Fruit fly (Drosophila melanogaster) whole organism, embryonic: ENCODE measurements around the gene DCP2.

Experiments used
- Awh ChIP-seq: fragments of 200-800 bp; sonication (Bioruptor generic); IDR thresholded peaks from 2 replicates; pipeline ENCODE4, ENCODE4 v1.3.6; 2022; ENCODE audit warnings: missing biosample characterization, missing genetic modification characterization
- Bteb2 ChIP-seq: fragments of 200-800 bp; sonication (Bioruptor generic); optimal IDR thresholded peaks from 2 replicates; lab custom pipeline; 2016; ENCODE audit warnings: missing biosample characterization, missing genetic modification characterization
- CG11696 ChIP-seq: fragments of 200-800 bp; sonication (Bioruptor generic); IDR thresholded peaks from 2 replicates; pipeline ENCODE4 v1.3.6; 2022; ENCODE audit warnings: missing biosample characterization, missing genetic modification characterization
- CG12219 ChIP-seq: fragments of 200-800 bp; sonication (Bioruptor generic); optimal IDR thresholded peaks from 3 replicates; lab custom pipeline; 2018; ENCODE audit warnings: missing biosample characterization, mild to moderate bottlenecking, missing genetic modification characterization
- CG13287 ChIP-seq: fragments of 200-800 bp; sonication (Bioruptor generic); IDR thresholded peaks from 2 replicates; pipeline ENCODE4 v1.3.6; 2022; ENCODE audit warnings: missing biosample characterization, missing genetic modification characterization; ENCODE audit not compliant: partially characterized antibody
- CG14050 ChIP-seq: fragments of 200-800 bp; sonication (Bioruptor generic); IDR thresholded peaks from 3 replicates; pipeline ENCODE4 v1.3.6; 2022; ENCODE audit warnings: missing biosample characterization, missing genetic modification characterization
- CG1602 ChIP-seq: fragments of 200-800 bp; sonication (Bioruptor generic); optimal IDR thresholded peaks from 3 replicates; lab custom pipeline; 2016; ENCODE audit warnings: missing biosample characterization, missing genetic modification characterization
- CG17186 ChIP-seq: fragments of 200-800 bp; sonication (Bioruptor generic); optimal IDR thresholded peaks from 3 replicates; lab custom pipeline; 2017; ENCODE audit warnings: missing biosample characterization, missing genetic modification reagents, missing genetic modification characterization
- CG17328 ChIP-seq: fragments of 200-800 bp; sonication (Bioruptor generic); IDR thresholded peaks from 2 replicates; pipeline ENCODE4 v1.3.6; 2022; ENCODE audit warnings: missing biosample characterization, missing genetic modification characterization
- CG17829 ChIP-seq: fragments of 200-800 bp; optimal IDR thresholded peaks from 2 replicates; lab custom pipeline; 2019; ENCODE audit warnings: missing biosample characterization, mild to moderate bottlenecking, missing genetic modification characterization, moderate library complexity
- CG1792 ChIP-seq: fragments of 200-800 bp; sonication (Bioruptor generic); optimal IDR thresholded peaks from 2 replicates; lab custom pipeline; 2016; ENCODE audit warnings: missing biosample characterization, missing genetic modification characterization
- CG2202 ChIP-seq: fragments of 200-800 bp; sonication (Bioruptor generic); optimal IDR thresholded peaks from 2 replicates; lab custom pipeline; 2018; ENCODE audit warnings: missing biosample characterization, mild to moderate bottlenecking, missing genetic modification characterization
- CG3726 ChIP-seq: fragments of 200-800 bp; sonication (Bioruptor generic); IDR thresholded peaks from 3 replicates; pipeline ENCODE4, ENCODE4 v1.3.6; 2022; ENCODE audit warnings: missing biosample characterization, missing genetic modification characterization
- CG4854 ChIP-seq: fragments of 200-800 bp; sonication (Bioruptor generic); optimal IDR thresholded peaks from 2 replicates; lab custom pipeline; 2016; ENCODE audit warnings: missing biosample characterization, missing genetic modification characterization, inconsistent platforms
- CG6791 ChIP-seq: fragments of 200-800 bp; sonication (Bioruptor generic); IDR thresholded peaks from 3 replicates; pipeline ENCODE4 v1.3.6; 2022; ENCODE audit warnings: missing biosample characterization, missing genetic modification characterization; ENCODE audit not compliant: partially characterized antibody
- CG6813 ChIP-seq: fragments of 200-800 bp; sonication (Bioruptor generic); optimal IDR thresholded peaks from 2 replicates; lab custom pipeline; 2017; ENCODE audit warnings: missing biosample characterization, missing genetic modification characterization, mild to moderate bottlenecking, moderate library complexity, missing genetic modification reagents
- CG7372 ChIP-seq: fragments of 200-800 bp; sonication (Bioruptor generic); IDR thresholded peaks from 2 replicates; pipeline ENCODE4 v1.3.6; 2022; ENCODE audit warnings: missing biosample characterization, missing genetic modification characterization
- CG8089 ChIP-seq: fragments of 200-800 bp; sonication (Bioruptor generic); optimal IDR thresholded peaks from 3 replicates; lab custom pipeline; 2016; ENCODE audit warnings: missing biosample characterization, missing genetic modification characterization
- CG8359 ChIP-seq: fragments of 200-800 bp; sonication (Bioruptor generic); optimal IDR thresholded peaks from 2 replicates; lab custom pipeline; 2017; ENCODE audit warnings: missing biosample characterization, mild to moderate bottlenecking, missing genetic modification characterization, borderline replicate concordance
- CkIIα-i1 ChIP-seq: fragments of 200-800 bp; sonication (Bioruptor generic); IDR thresholded peaks from 2 replicates; pipeline ENCODE4 v1.3.6; 2022; ENCODE audit warnings: missing biosample characterization, missing genetic modification characterization
- D19A ChIP-seq: fragments of 200-800 bp; optimal IDR thresholded peaks from 3 replicates; lab custom pipeline; 2019; ENCODE audit warnings: missing biosample characterization, mild to moderate bottlenecking, missing genetic modification characterization, moderate library complexity
- Dbx ChIP-seq: fragments of 200-800 bp; sonication (Bioruptor generic); IDR thresholded peaks from 3 replicates; pipeline ENCODE4 v1.3.6; 2022; ENCODE audit warnings: missing biosample characterization, missing genetic modification characterization
- E2f1 ChIP-seq: fragments of 200-800 bp; sonication (Bioruptor generic); IDR thresholded peaks from 2 replicates; pipeline ENCODE4 v1.3.6; 2022; ENCODE audit warnings: missing biosample characterization, missing genetic modification characterization
- H15 ChIP-seq: fragments of 200-800 bp; sonication (Bioruptor generic); IDR thresholded peaks from 3 replicates; pipeline ENCODE4 v1.3.6; 2022; ENCODE audit warnings: missing biosample characterization, missing genetic modification characterization
- HLHmδ ChIP-seq: fragments of 200-800 bp; sonication (Bioruptor generic); optimal IDR thresholded peaks from 2 replicates; lab custom pipeline; 2018; ENCODE audit warnings: missing biosample characterization, mild to moderate bottlenecking, missing genetic modification characterization, moderate library complexity
- Hand ChIP-seq: fragments of 200-800 bp; sonication (Bioruptor generic); optimal IDR thresholded peaks from 2 replicates; lab custom pipeline; 2017; ENCODE audit warnings: mild to moderate bottlenecking, missing biosample characterization, missing genetic modification reagents, missing genetic modification characterization
- Max ChIP-seq: fragments of 200-800 bp; sonication (Bioruptor generic); optimal IDR thresholded peaks from 2 replicates; lab custom pipeline; 2016; ENCODE audit warnings: missing biosample characterization, mild to moderate bottlenecking, missing genetic modification characterization
- Med ChIP-seq: fragments of 200-800 bp; sonication (Bioruptor generic); peaks from one replicate; lab custom pipeline; 2016; ENCODE audit warnings: missing biosample characterization, missing genetic modification characterization, mild to moderate bottlenecking, inconsistent platforms, moderate library complexity
- Nf-YC ChIP-seq: fragments of 200-800 bp; optimal IDR thresholded peaks from 3 replicates; lab custom pipeline; 2019; ENCODE audit warnings: missing biosample characterization, mild to moderate bottlenecking, missing genetic modification characterization, moderate library complexity
- Rfx ChIP-seq: fragments of 200-800 bp; sonication (Bioruptor generic); IDR thresholded peaks from 2 replicates; pipeline ENCODE4 v1.3.6; 2022; ENCODE audit warnings: missing biosample characterization, missing genetic modification characterization
- Scr ChIP-seq: fragments of 200-800 bp; sonication (Bioruptor generic); IDR thresholded peaks from 2 replicates; pipeline ENCODE4 v1.3.6; 2022; ENCODE audit warnings: missing biosample characterization, missing genetic modification characterization; ENCODE audit not compliant: partially characterized antibody
- Sox102F ChIP-seq: fragments of 200-800 bp; sonication (Bioruptor generic); optimal IDR thresholded peaks from 2 replicates; lab custom pipeline; 2018; ENCODE audit warnings: missing biosample characterization, mild to moderate bottlenecking, missing genetic modification characterization, moderate library complexity
- ap ChIP-seq: fragments of 200-800 bp; sonication (Bioruptor generic); IDR thresholded peaks from 2 replicates; pipeline ENCODE4 v1.3.6; 2022; ENCODE audit warnings: missing biosample characterization, missing genetic modification characterization
- bigmax ChIP-seq: fragments of 200-800 bp; sonication (Bioruptor generic); optimal IDR thresholded peaks from 2 replicates; lab custom pipeline; 2018; ENCODE audit warnings: missing biosample characterization, mild to moderate bottlenecking, missing genetic modification characterization
- caup ChIP-seq: fragments of 200-800 bp; sonication (Bioruptor generic); optimal IDR thresholded peaks from 3 replicates; lab custom pipeline; 2017; ENCODE audit warnings: missing biosample characterization, mild to moderate bottlenecking, missing genetic modification characterization, moderate library complexity; ENCODE audit not compliant: severe bottlenecking
- croc ChIP-seq: fragments of 200-800 bp; sonication (Bioruptor generic); conservative IDR thresholded peaks from 3 replicates; pipeline ENCODE4 v1.3.6; 2022; ENCODE audit warnings: missing biosample characterization, missing genetic modification characterization
- da ChIP-seq: fragments of 200-800 bp; sonication (Bioruptor generic); optimal IDR thresholded peaks from 2 replicates; lab custom pipeline; 2016; ENCODE audit warnings: missing biosample characterization, missing genetic modification characterization
- dimm ChIP-seq: fragments of 200-800 bp; sonication (Bioruptor generic); IDR thresholded peaks from 2 replicates; pipeline ENCODE4 v1.3.6; 2022; ENCODE audit warnings: missing biosample characterization, missing genetic modification characterization
- dmrt11E ChIP-seq: fragments of 200-800 bp; sonication (Bioruptor generic); optimal IDR thresholded peaks from 3 replicates; lab custom pipeline; 2018; ENCODE audit warnings: missing biosample characterization, mild to moderate bottlenecking, missing genetic modification characterization, moderate library complexity
- gsb-n ChIP-seq: fragments of 200-800 bp; sonication (Bioruptor generic); optimal IDR thresholded peaks from 3 replicates; lab custom pipeline; 2018; ENCODE audit warnings: missing biosample characterization, mild to moderate bottlenecking, missing genetic modification characterization
- nmo ChIP-seq: fragments of 200-800 bp; sonication (Bioruptor generic); optimal IDR thresholded peaks from 2 replicates; lab custom pipeline; 2018; ENCODE audit warnings: missing biosample characterization, mild to moderate bottlenecking, missing genetic modification characterization, moderate library complexity
- nom ChIP-seq: fragments of 200-800 bp; sonication (Bioruptor generic); optimal IDR thresholded peaks from 2 replicates; lab custom pipeline; 2017; ENCODE audit warnings: missing biosample characterization, missing genetic modification characterization, mild to moderate bottlenecking, moderate library complexity, missing genetic modification reagents
- odd ChIP-seq: fragments of 200-800 bp; sonication (Bioruptor generic); optimal IDR thresholded peaks from 2 replicates; lab custom pipeline; 2017; ENCODE audit warnings: missing biosample characterization, mild to moderate bottlenecking, missing genetic modification characterization
- ranshi ChIP-seq: fragments of 200-800 bp; sonication (Bioruptor generic); IDR thresholded peaks from 2 replicates; pipeline ENCODE4 v1.3.6; 2022; ENCODE audit warnings: missing biosample characterization, missing genetic modification characterization
- sd ChIP-seq: fragments of 200-800 bp; sonication (Bioruptor generic); optimal IDR thresholded peaks from 3 replicates; lab custom pipeline; 2018; ENCODE audit warnings: missing biosample characterization, mild to moderate bottlenecking, missing genetic modification characterization, moderate library complexity
- tin ChIP-seq: fragments of 200-800 bp; sonication (Bioruptor generic); optimal IDR thresholded peaks from 3 replicates; lab custom pipeline; 2016; ENCODE audit warnings: missing biosample characterization, missing genetic modification characterization
- toy ChIP-seq: fragments of 200-800 bp; sonication (Bioruptor generic); IDR thresholded peaks from 2 replicates; pipeline ENCODE4 v1.3.6; 2022; ENCODE audit warnings: missing biosample characterization, missing genetic modification characterization
- vfl ChIP-seq: fragments of 200-800 bp; sonication (Bioruptor generic); optimal IDR thresholded peaks from 2 replicates; lab custom pipeline; 2016; ENCODE audit warnings: missing biosample characterization, missing genetic modification characterization
- wor ChIP-seq: fragments of 200-800 bp; sonication (Bioruptor generic); IDR thresholded peaks from 2 replicates; pipeline ENCODE4 v1.3.6; 2022; ENCODE audit warnings: missing biosample characterization, missing genetic modification characterization

Gene DCP2

DNA sequence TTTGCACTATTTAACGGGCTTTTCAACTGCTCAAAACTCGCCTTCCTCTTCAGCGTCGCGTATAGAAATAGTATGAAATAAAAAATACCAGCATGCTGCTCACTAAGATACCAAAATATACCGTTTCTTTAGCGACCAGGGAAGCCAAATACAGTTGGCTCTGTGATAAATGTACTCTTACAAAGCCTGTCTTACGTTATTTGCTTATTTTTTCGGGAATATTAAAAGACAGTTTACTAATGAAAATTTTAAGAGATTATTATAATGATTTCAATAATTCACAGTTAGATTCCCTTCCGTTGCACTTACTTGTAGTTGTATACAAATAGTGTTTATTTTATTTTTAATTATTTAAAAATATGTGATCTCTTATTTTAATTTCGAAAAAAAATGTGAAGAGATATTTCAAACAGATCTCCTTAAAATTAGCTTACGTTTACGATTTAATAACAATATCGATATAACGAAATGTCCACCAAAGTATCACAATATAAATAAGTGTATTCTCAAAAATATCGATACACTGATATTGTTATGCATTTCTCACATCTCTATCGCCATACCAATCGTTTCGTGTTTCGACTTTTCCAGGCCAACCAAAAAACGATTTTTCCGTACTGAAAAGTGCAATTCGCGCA is at the start of gene DCP2, which contains the start of gene dbo (continued):
- TF ChIP-seq tin (GFP tag; lab: Kevin White, UChicago) (peak; percentile 65), Hand (GFP tag; lab: Kevin White, UChicago) (no peak), vfl (GFP tag; lab: Kevin White, UChicago) (peak; percentile 21), dimm (GFP tag; lab: Robert Waterston, UW) (no peak), Dbx (GFP tag; lab: Robert Waterston, UW) (peak; percentile 47; the same call in 1 of the 3 replicates), E2f1 (GFP tag; lab: Robert Waterston, UW) (peak; percentile 74), Sox102F (peak; percentile 70), odd (GFP tag; lab: Kevin White, UChicago) (no peak), CG17328 (GFP tag; lab: Robert Waterston, UW) (peak; percentile 49; the same call in 1 of the 2 replicates), bigmax (GFP tag; lab: Kevin White, UChicago) (no peak), CG7372 (GFP tag; lab: Robert Waterston, UW) (peak; percentile 63), toy (GFP tag; lab: Robert Waterston, UW) (peak; percentile 56), H15 (0 out of 3 replicates have a peak, but pooled peaks have one; percentile 53), nom (GFP tag; lab: Kevin White, UChicago) (no peak), HLHmδ (GFP tag; lab: Kevin White, UChicago) (no peak), croc (GFP tag; lab: Robert Waterston, UW) (peak; percentile 47), CG12219 (no peak), CG14050 (GFP tag; lab: Robert Waterston, UW) (peak; percentile 40; the same call in 1 of the 3 replicates), CG8089 (GFP tag; lab: Kevin White, UChicago) (peak; percentile 3), CG11696 (GFP tag; lab: Robert Waterston, UW) (0 out of 2 replicates have a peak, but pooled peaks have one; percentile 17), caup (peak; percentile 42), Nf-YC (peak; percentile 66), CG13287 (peak; percentile 86), ranshi (GFP tag; lab: Robert Waterston, UW) (0 out of 2 replicates have a peak, but pooled peaks have one; percentile 63), CG6791 (peak; percentile 82), CkIIα-i1 (GFP tag; lab: Robert Waterston, UW) (no peak), Med (peak; percentile 86), nmo (GFP tag; lab: Kevin White, UChicago) (peak; percentile 65), da (GFP tag; lab: Kevin White, UChicago) (no peak), Bteb2 (GFP tag; lab: Kevin White, UChicago) (peak; percentile 4), CG6813 (GFP tag; lab: Kevin White, UChicago) (no peak), CG1792 (GFP tag; lab: Kevin White, UChicago) (no peak), gsb-n (peak; percentile 17), ap (GFP tag; lab: Robert Waterston, UW) (no peak), CG4854 (GFP tag; lab: Kevin White, UChicago) (peak; percentile 3), sd (tag; lab: Kevin White, UChicago) (no peak), CG2202 (tag; lab: Kevin White, UChicago) (no peak), D19A (peak; percentile 39), wor (GFP tag; lab: Robert Waterston, UW) (peak; percentile 15; the same call in 1 of the 2 replicates), CG1602 (GFP tag; lab: Kevin White, UChicago) (peak; percentile 54), Max (GFP tag; lab: Kevin White, UChicago) (no peak), dmrt11E (peak; percentile 34), Awh (no peak), Rfx (GFP tag; lab: Robert Waterston, UW) (peak; percentile 76), Scr (GFP tag; lab: Robert Waterston, UW) (peak; percentile 90), CG17829 (tag; lab: Kevin White, UChicago) (peak; percentile 69), CG3726 (GFP tag; lab: Robert Waterston, UW) (no peak), CG17186 (no peak), CG8359 (GFP tag; lab: Kevin White, UChicago) (no peak)
